Worm (Caenorhabditis elegans) whole organism, late embryonic: ENCODE results near the gene clec-52.

Source experiments
- C08G9.2 ChIP-seq: sonication (generic microtip); optimal IDR thresholded peaks from 2 replicates; lab custom pipeline; 2016; ENCODE audit warnings: mild to moderate bottlenecking, missing genetic modification characterization, moderate library complexity, missing compliant biosample characterization
- C38D4.7 ChIP-seq: fragments of 200-800 bp; sonication (Bioruptor generic); optimal IDR thresholded peaks from 2 replicates; lab custom pipeline; 2018; ENCODE audit warnings: mild to moderate bottlenecking, missing genetic modification characterization, moderate library complexity, missing compliant biosample characterization
- K09A11.1 ChIP-seq: sonication (generic microtip); optimal IDR thresholded peaks from 2 replicates; lab custom pipeline; 2017; ENCODE audit warnings: antibody characterized with exemption, mild to moderate bottlenecking, missing genetic modification characterization, missing compliant biosample characterization; ENCODE audit not compliant: insufficient read depth
- T23F11.4 ChIP-seq: fragments of 200-800 bp; sonication (Bioruptor generic); optimal IDR thresholded peaks from 2 replicates; lab custom pipeline; 2018; ENCODE audit warnings: mild to moderate bottlenecking, missing genetic modification characterization, missing compliant biosample characterization
- Y22D7AL.16 ChIP-seq: sonication (generic microtip); optimal IDR thresholded peaks from 2 replicates; lab custom pipeline; 2016; ENCODE audit warnings: missing genetic modification characterization, missing compliant biosample characterization
- ahr-1 ChIP-seq: sonication (generic microtip); optimal IDR thresholded peaks from 2 replicates; lab custom pipeline; 2016; ENCODE audit warnings: missing genetic modification characterization, missing compliant biosample characterization
- ceh-14 ChIP-seq: sonication (generic microtip); optimal IDR thresholded peaks from 2 replicates; lab custom pipeline; 2016; ENCODE audit warnings: missing genotype, missing genetic modification characterization, missing compliant biosample characterization
- ceh-19 ChIP-seq: fragments of 200-800 bp; sonication (Bioruptor generic); optimal IDR thresholded peaks from 2 replicates; lab custom pipeline; 2018; ENCODE audit warnings: mild to moderate bottlenecking, missing genetic modification characterization, missing compliant biosample characterization
- ceh-22 ChIP-seq: sonication (generic microtip); optimal IDR thresholded peaks from 2 replicates; lab custom pipeline; 2017; ENCODE audit warnings: missing biosample characterization, missing genetic modification characterization
- ceh-34 ChIP-seq: sonication (generic microtip); optimal IDR thresholded peaks from 2 replicates; lab custom pipeline; 2016; ENCODE audit warnings: mild to moderate bottlenecking, missing genetic modification characterization, missing compliant biosample characterization
- ceh-45 ChIP-seq: fragments of 200-800 bp; sonication (Bioruptor generic); IDR thresholded peaks from 2 replicates; pipeline ENCODE4 v1.3.6; 2022; ENCODE audit warnings: missing genetic modification reagents, missing genetic modification characterization, missing compliant biosample characterization
- ceh-6 ChIP-seq: fragments of 200-800 bp; sonication (Bioruptor generic); optimal IDR thresholded peaks from 2 replicates; lab custom pipeline; 2018; ENCODE audit warnings: mild to moderate bottlenecking, missing genetic modification characterization, missing compliant biosample characterization
- che-1 ChIP-seq: sonication (generic microtip); optimal IDR thresholded peaks from 2 replicates; lab custom pipeline; 2016; ENCODE audit warnings: mild to moderate bottlenecking, missing genetic modification characterization, missing compliant biosample characterization
- dve-1 ChIP-seq: sonication (generic microtip); optimal IDR thresholded peaks from 2 replicates; lab custom pipeline; 2017; ENCODE audit warnings: antibody characterized with exemption, mild to moderate bottlenecking, missing genetic modification characterization, missing compliant biosample characterization
- elt-4 ChIP-seq: sonication (generic microtip); optimal IDR thresholded peaks from 2 replicates; lab custom pipeline; 2016; ENCODE audit warnings: missing genetic modification characterization, missing compliant biosample characterization
- eyg-1 ChIP-seq: sonication (generic microtip); optimal IDR thresholded peaks from 2 replicates; lab custom pipeline; 2016; ENCODE audit warnings: missing genotype, missing genetic modification characterization, missing compliant biosample characterization
- fkh-6 ChIP-seq: sonication (generic microtip); optimal IDR thresholded peaks from 2 replicates; lab custom pipeline; 2016; ENCODE audit warnings: missing genetic modification characterization, missing compliant biosample characterization
- gmeb-2 ChIP-seq: sonication (generic microtip); optimal IDR thresholded peaks from 2 replicates; lab custom pipeline; 2016; ENCODE audit warnings: missing genetic modification characterization, inconsistent platforms, missing compliant biosample characterization
- hlh-30 ChIP-seq: sonication (generic microtip); optimal IDR thresholded peaks from 2 replicates; lab custom pipeline; 2017; ENCODE audit warnings: antibody characterized with exemption, missing genetic modification characterization, missing compliant biosample characterization; ENCODE audit not compliant: insufficient read depth
- hlh-6 ChIP-seq: sonication (generic microtip); optimal IDR thresholded peaks from 2 replicates; lab custom pipeline; 2016; ENCODE audit warnings: missing genotype, missing genetic modification characterization, missing compliant biosample characterization
- hlh-8 ChIP-seq: sonication (generic microtip); optimal IDR thresholded peaks from 2 replicates; lab custom pipeline; 2016; ENCODE audit warnings: missing genotype, missing genetic modification characterization, missing compliant biosample characterization
- lim-6 ChIP-seq: sonication (generic microtip); optimal IDR thresholded peaks from 2 replicates; lab custom pipeline; 2016; ENCODE audit warnings: missing genetic modification characterization, missing compliant biosample characterization
- lin-11 ChIP-seq: fragments of 200-800 bp; sonication (Bioruptor generic); optimal IDR thresholded peaks from 2 replicates; lab custom pipeline; 2018; ENCODE audit warnings: mild to moderate bottlenecking, missing genetic modification characterization, missing compliant biosample characterization
- madf-2 ChIP-seq: sonication (generic microtip); optimal IDR thresholded peaks from 2 replicates; lab custom pipeline; 2017; ENCODE audit warnings: missing genetic modification characterization, missing compliant biosample characterization
- mec-3 ChIP-seq: sonication (generic microtip); optimal IDR thresholded peaks from 2 replicates; lab custom pipeline; 2016; ENCODE audit warnings: borderline replicate concordance, missing genetic modification characterization, missing compliant biosample characterization
- nfya-1 ChIP-seq: sonication (generic microtip); optimal IDR thresholded peaks from 2 replicates; lab custom pipeline; 2017; ENCODE audit warnings: missing genetic modification characterization, mild to moderate bottlenecking, missing compliant biosample characterization, antibody characterized with exemption, moderate library complexity
- npax-4 ChIP-seq: sonication (generic microtip); optimal IDR thresholded peaks from 2 replicates; lab custom pipeline; 2016; ENCODE audit warnings: missing genetic modification characterization, missing compliant biosample characterization
- odd-2 ChIP-seq: sonication (generic microtip); optimal IDR thresholded peaks from 2 replicates; lab custom pipeline; 2017; ENCODE audit warnings: antibody characterized with exemption, mild to moderate bottlenecking, missing genetic modification characterization, missing compliant biosample characterization
- pat-9 ChIP-seq: fragments of 200-800 bp; sonication (Bioruptor generic); optimal IDR thresholded peaks from 2 replicates; lab custom pipeline; 2018; ENCODE audit warnings: mild to moderate bottlenecking, missing genetic modification characterization, moderate library complexity, missing compliant biosample characterization
- pax-1 ChIP-seq: fragments of 150-350 bp; optimal IDR thresholded peaks from 2 replicates; lab custom pipeline; 2014; ENCODE audit warnings: missing biosample characterization, missing genetic modification characterization
- pha-2 ChIP-seq: sonication (generic microtip); optimal IDR thresholded peaks from 2 replicates; lab custom pipeline; 2017; ENCODE audit warnings: mild to moderate bottlenecking, missing genetic modification characterization, missing compliant biosample characterization
- pqm-1 ChIP-seq: sonication (generic microtip); optimal IDR thresholded peaks from 2 replicates; lab custom pipeline; 2016; ENCODE audit warnings: missing genetic modification characterization, missing compliant biosample characterization
- pros-1 ChIP-seq: fragments of 150-350 bp; optimal IDR thresholded peaks from 2 replicates; lab custom pipeline; 2014; ENCODE audit warnings: missing biosample characterization, missing genetic modification reagents, missing genetic modification characterization
- ref-2 ChIP-seq: sonication (generic microtip); optimal IDR thresholded peaks from 2 replicates; lab custom pipeline; 2016; ENCODE audit warnings: missing genetic modification characterization, missing compliant biosample characterization
- sdc-2 ChIP-seq: sonication (generic microtip); optimal IDR thresholded peaks from 2 replicates; lab custom pipeline; 2016; ENCODE audit warnings: missing genotype, missing genetic modification characterization, missing compliant biosample characterization
- sox-2 ChIP-seq: fragments of 200-800 bp; sonication (Bioruptor generic); IDR thresholded peaks from 2 replicates; pipeline ENCODE4 v1.3.6; 2022; ENCODE audit warnings: missing genetic modification reagents, missing genetic modification characterization, missing compliant biosample characterization
- syd-9 ChIP-seq: sonication (generic microtip); optimal IDR thresholded peaks from 2 replicates; lab custom pipeline; 2016; ENCODE audit warnings: mild to moderate bottlenecking, missing genetic modification characterization, moderate library complexity, missing compliant biosample characterization
- tbx-2 ChIP-seq: sonication (generic microtip); optimal IDR thresholded peaks from 2 replicates; lab custom pipeline; 2016; ENCODE audit warnings: missing genetic modification characterization, missing compliant biosample characterization
- tbx-7 ChIP-seq: sonication (generic microtip); optimal IDR thresholded peaks from 2 replicates; lab custom pipeline; 2016; ENCODE audit warnings: missing genotype, missing genetic modification characterization, missing compliant biosample characterization
- ttx-3 ChIP-seq: sonication (generic microtip); optimal IDR thresholded peaks from 2 replicates; lab custom pipeline; 2016; ENCODE audit warnings: missing genetic modification reagents, missing genetic modification characterization, missing compliant biosample characterization
- unc-3 ChIP-seq, 2 experiments: fragments of 200-800 bp in 1 of 2; sonication (Bioruptor generic) in 1 of 2; sonication (generic microtip) in 1 of 2; conservative IDR thresholded peaks in 1 of 2; optimal IDR thresholded peaks in 1 of 2; 2 replicates each; pipeline versions ENCODE4 v1.3.6 to Lab custom; 2016 to 2022; ENCODE audit warnings: missing compliant biosample characterization in 2 of 2, missing genetic modification characterization in 2 of 2, missing genetic modification reagents in 1 of 2
- unc-42 ChIP-seq: sonication (generic microtip); optimal IDR thresholded peaks from 2 replicates; lab custom pipeline; 2016; ENCODE audit warnings: missing genotype, missing genetic modification characterization, missing compliant biosample characterization
- unc-55 ChIP-seq: sonication (generic microtip); optimal IDR thresholded peaks from 2 replicates; lab custom pipeline; 2017; ENCODE audit warnings: missing biosample characterization, missing genetic modification reagents, missing genetic modification characterization
- ztf-16 ChIP-seq: sonication (generic microtip); optimal IDR thresholded peaks from 2 replicates; lab custom pipeline; 2017; ENCODE audit warnings: missing genetic modification characterization, missing compliant biosample characterization

clec-52 gene

ce11 chrIV:8183313-8183712, 14.8 kb upstream of the clec-52 start (continued):
- TF ChIP-seq K09A11.1 = no peak
- peak; percentile 69 for TF ChIP-seq ceh-34 (tag; lab: Kevin White, UChicago)
- no peak for TF ChIP-seq ttx-3 (tag; lab: Kevin White, UChicago)
- no peak for TF ChIP-seq npax-4
- TF ChIP-seq tbx-7 (tag; lab: Kevin White, UChicago) = no peak
- peak; percentile 21 for TF ChIP-seq syd-9 (tag; lab: Kevin White, UChicago)
- TF ChIP-seq hlh-6 = peak; percentile 19
- TF ChIP-seq C08G9.2 (tag; lab: Kevin White, UChicago) = peak; percentile 13
- peak; percentile 35 for TF ChIP-seq sdc-2
- TF ChIP-seq T23F11.4 (GFP tag; lab: Kevin White, UChicago) = no peak
- TF ChIP-seq ceh-14 = peak; percentile 44
- TF ChIP-seq hlh-8 (tag; lab: Kevin White, UChicago) = no peak
- TF ChIP-seq madf-2 (tag; lab: Kevin White, UChicago) = no peak
- TF ChIP-seq tbx-2 (tag; lab: Kevin White, UChicago) = peak; percentile 63
- no peak for TF ChIP-seq dve-1
- peak; percentile 61 for TF ChIP-seq mec-3 (tag; lab: Kevin White, UChicago)
- TF ChIP-seq lin-11 = no peak
- TF ChIP-seq che-1 (tag; lab: Kevin White, UChicago) = no peak
- no peak for TF ChIP-seq ceh-45 (GFP tag; lab: Robert Waterston, UW)
- no peak for TF ChIP-seq unc-3 (GFP tag; conservative IDR thresholded peaks at IDR 0.05; lab: Robert Waterston, UW)
- no peak for TF ChIP-seq unc-3 (tag; optimal IDR thresholded peaks at IDR 0.05; lab: Kevin White, UChicago)
- no peak for TF ChIP-seq C38D4.7
- TF ChIP-seq nfya-1 (tag; lab: Kevin White, UChicago) = peak; percentile 77
- TF ChIP-seq ahr-1 = no peak
- TF ChIP-seq unc-55 (GFP tag; lab: Kevin White, UChicago) = no peak
- peak; percentile 19 for TF ChIP-seq lim-6 (tag; lab: Kevin White, UChicago)
- TF ChIP-seq pros-1 (tag; lab: Kevin White, UChicago) = peak; percentile 56
- TF ChIP-seq Y22D7AL.16 (tag; lab: Kevin White, UChicago) = no peak
- TF ChIP-seq elt-4 = peak; percentile 50
- TF ChIP-seq pat-9 = no peak
- peak; percentile 63 for TF ChIP-seq ref-2
- peak; percentile 70 for TF ChIP-seq unc-42 (tag; lab: Kevin White, UChicago)
- no peak for TF ChIP-seq ceh-22 (tag; lab: Kevin White, UChicago)
- no peak for TF ChIP-seq eyg-1 (tag; lab: Kevin White, UChicago)
- no peak for TF ChIP-seq ztf-16 (tag; lab: Kevin White, UChicago)
- no peak for TF ChIP-seq fkh-6 (tag; lab: Kevin White, UChicago)
- no peak for TF ChIP-seq odd-2 (tag; lab: Kevin White, UChicago)
- no peak for TF ChIP-seq hlh-30 (tag; lab: Kevin White, UChicago)
- no peak for TF ChIP-seq pax-1 (tag; lab: Kevin White, UChicago)
- TF ChIP-seq pha-2 (tag; lab: Kevin White, UChicago) = no peak
- TF ChIP-seq sox-2 = no peak
- peak; percentile 50 for TF ChIP-seq ceh-19 (GFP tag; lab: Kevin White, UChicago)
- no peak for TF ChIP-seq ceh-6
- peak; percentile 25 for TF ChIP-seq pqm-1 (tag; lab: Kevin White, UChicago)
- no peak for TF ChIP-seq gmeb-2 (tag; lab: Kevin White, UChicago)
